Fruit fly (Drosophila melanogaster): ENCODE results near the gene CG34433.

The CG34433 gene

DNA sequence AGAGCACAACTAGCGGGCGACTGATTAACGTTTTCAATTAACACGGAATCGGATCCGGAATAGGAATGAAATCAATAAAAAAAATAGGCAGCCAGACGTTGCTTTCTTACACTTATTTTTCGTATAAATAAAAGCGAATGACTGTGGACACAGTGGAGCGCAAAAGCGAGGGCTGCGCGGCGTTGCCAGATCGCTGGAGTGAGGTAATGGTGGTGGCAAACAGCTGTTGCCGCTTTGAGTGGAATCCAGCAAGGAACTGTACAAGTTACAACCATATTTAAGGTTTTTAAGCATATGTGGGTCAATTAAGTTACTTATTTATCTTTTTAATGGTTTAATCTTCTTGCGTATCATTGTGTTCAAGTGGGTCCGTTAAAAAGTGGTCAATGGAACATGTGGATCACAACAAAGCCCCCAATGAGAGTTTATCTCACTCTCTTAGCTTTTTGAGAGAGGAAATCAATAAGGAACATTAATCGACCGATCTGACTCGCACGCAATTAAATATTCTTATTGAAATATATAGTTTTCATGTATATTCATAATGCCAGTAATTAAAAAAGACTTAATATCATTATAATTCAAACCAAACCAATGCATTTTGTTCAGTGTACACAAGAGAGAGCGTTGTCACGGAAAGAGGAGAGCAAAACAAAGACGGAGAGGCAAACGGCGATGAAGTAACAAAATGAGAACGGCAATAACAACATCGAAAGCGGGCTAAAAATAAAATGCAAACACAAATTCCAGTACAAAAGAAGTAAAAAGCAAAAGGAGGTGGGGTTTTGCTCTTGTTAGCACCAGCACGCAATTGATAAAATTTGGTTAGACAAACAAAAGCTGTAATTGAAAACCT, 49.4 kb upstream of the CG34433 start (continued):
- TF ChIP-seq jumu (GFP tag; optimal IDR thresholded peaks at IDR 0.05): peak; percentile 77
- peak; percentile 93 for TF ChIP-seq ranshi (GFP tag; IDR thresholded peaks at IDR 0.05)
- peak; percentile 95 for TF ChIP-seq B-H1 (GFP tag; IDR thresholded peaks at IDR 0.05)
- TF ChIP-seq scrt (GFP tag; optimal IDR thresholded peaks at IDR 0.05): peak; percentile 86
- TF ChIP-seq hbn (GFP tag; IDR thresholded peaks at IDR 0.05; ENCODE audit: partially characterized antibody): no peak
- TF ChIP-seq jigr1 (GFP tag; IDR thresholded peaks at IDR 0.05): 0 out of 3 replicates have a peak, but pooled peaks have one; percentile 29
- peak; percentile 73 for TF ChIP-seq wek (GFP tag; optimal IDR thresholded peaks at IDR 0.05)
- TF ChIP-seq gem (tag; optimal IDR thresholded peaks at IDR 0.05): peak; percentile 96
- TF ChIP-seq nerfin-1 (tag; optimal IDR thresholded peaks at IDR 0.05): peak; percentile 76
- TF ChIP-seq YL-1 (GFP tag; optimal IDR thresholded peaks at IDR 0.05): peak; percentile 20
- peak; percentile 92 for TF ChIP-seq Sox102F (GFP tag; optimal IDR thresholded peaks at IDR 0.05)
- TF ChIP-seq chif (GFP tag; optimal IDR thresholded peaks at IDR 0.05): peak; percentile 81 to 86
- peak; percentile 69 for TF ChIP-seq CG9876 (GFP tag; optimal IDR thresholded peaks at IDR 0.05)
- peak; percentile 77 for TF ChIP-seq dimm (GFP tag; IDR thresholded peaks at IDR 0.05)
- peak; percentile 91 for TF ChIP-seq sens-2 (GFP tag; IDR thresholded peaks at IDR 0.05)
- TF ChIP-seq mam (GFP tag; optimal IDR thresholded peaks at IDR 0.05): peak; percentile 87
- no peak for TF ChIP-seq cad (GFP tag; optimal IDR thresholded peaks at IDR 0.05)
- TF ChIP-seq CG11560 (tag; IDR thresholded peaks at IDR 0.05): peak; percentile 51; the same call in 1 of the 3 replicates
- peak; percentile 64 for TF ChIP-seq jing (GFP tag; optimal IDR thresholded peaks at IDR 0.05)
- peak; percentile 86 for TF ChIP-seq D19A (tag; optimal IDR thresholded peaks at IDR 0.05)
- TF ChIP-seq ara (GFP tag; IDR thresholded peaks at IDR 0.05): peak; percentile 93
- TF ChIP-seq dpn (GFP tag; optimal IDR thresholded peaks at IDR 0.05): peak; percentile 90 to 91
- 0 out of 2 replicates have a peak, but pooled peaks have one; percentile 43 for TF ChIP-seq Doc2 (GFP tag; IDR thresholded peaks at IDR 0.05)
- peak; percentile 78 for TF ChIP-seq ewg (GFP tag; optimal IDR thresholded peaks at IDR 0.05)
- TF ChIP-seq CG4424 (GFP tag; optimal IDR thresholded peaks at IDR 0.05): peak; percentile 93
- peak; percentile 44 for TF ChIP-seq sqz (GFP tag; optimal IDR thresholded peaks at IDR 0.05)
- peak; percentile 85 for TF ChIP-seq CG13123 (GFP tag; optimal IDR thresholded peaks at IDR 0.05)
- peak; percentile 91 for TF ChIP-seq CG43689 (GFP tag; IDR thresholded peaks at IDR 0.05)
- TF ChIP-seq CG15514 (GFP tag; optimal IDR thresholded peaks at IDR 0.05): peak; percentile 82
- TF ChIP-seq CG15269 (tag; optimal IDR thresholded peaks at IDR 0.05): peak; percentile 90
- no peak for TF ChIP-seq gcm2 (GFP tag; optimal IDR thresholded peaks at IDR 0.05)
- TF ChIP-seq her (GFP tag; optimal IDR thresholded peaks at IDR 0.05): peak; percentile 61
- TF ChIP-seq gsb-n (tag; optimal IDR thresholded peaks at IDR 0.05): peak; percentile 91
- TF ChIP-seq crol (GFP tag; IDR thresholded peaks at IDR 0.05): no peak
- TF ChIP-seq Xbp1 (GFP tag; optimal IDR thresholded peaks at IDR 0.05): peak; percentile 90
- peak; percentile 94 for TF ChIP-seq sob (GFP tag; IDR thresholded peaks at IDR 0.05)
- TF ChIP-seq hth (optimal IDR thresholded peaks at IDR 0.05): no peak
- peak; percentile 85 for TF ChIP-seq al (GFP tag; IDR thresholded peaks at IDR 0.05)
- TF ChIP-seq Sin3A (optimal IDR thresholded peaks at IDR 0.05): no peak
- peak; percentile 70 for TF ChIP-seq CG13624 (GFP tag; optimal IDR thresholded peaks at IDR 0.05)
- TF ChIP-seq Hr39 (optimal IDR thresholded peaks at IDR 0.05): no peak
- peak; percentile 58 for TF ChIP-seq btn (GFP tag; optimal IDR thresholded peaks at IDR 0.05)
- TF ChIP-seq CG42726 (GFP tag; IDR thresholded peaks at IDR 0.05; ENCODE audit: partially characterized antibody): no peak
- peak; percentile 85 for TF ChIP-seq Atf3 (GFP tag; optimal IDR thresholded peaks at IDR 0.05)
- peak; percentile 90 for TF ChIP-seq cwo (GFP tag; optimal IDR thresholded peaks at IDR 0.05)
- peak; percentile 92 for TF ChIP-seq CG5953 (GFP tag; IDR thresholded peaks at IDR 0.05)
- TF ChIP-seq CG6683 (GFP tag; optimal IDR thresholded peaks at IDR 0.05): peak; percentile 81
- peak; percentile 82 for TF ChIP-seq CG1792 (GFP tag; optimal IDR thresholded peaks at IDR 0.05)
- peak; percentile 93 for TF ChIP-seq CG14050 (GFP tag; IDR thresholded peaks at IDR 0.05)
- TF ChIP-seq trh (GFP tag; optimal IDR thresholded peaks at IDR 0.05): peak; percentile 89
